Fruit fly (Drosophila melanogaster): ENCODE results near the gene Zw.

dm6 chrX:19711936-19712335, 44.9 kb downstream of the Zw start:
- TF ChIP-seq Sox102F (GFP tag; optimal IDR thresholded peaks at IDR 0.05) (no peak), topi (GFP tag; optimal IDR thresholded peaks at IDR 0.05) (no peak), CG16779 (tag; optimal IDR thresholded peaks at IDR 0.05) (no peak), CG11762 (GFP tag; optimal IDR thresholded peaks at IDR 0.05; ENCODE audit: insufficient read depth) (no peak), Eip93F (GFP tag; optimal IDR thresholded peaks at IDR 0.05) (no peak), Sox15 (GFP tag; optimal IDR thresholded peaks at IDR 0.05) (no peak), achi (GFP tag; optimal IDR thresholded peaks at IDR 0.05) (no peak), CG7368 (GFP tag; optimal IDR thresholded peaks at IDR 0.05) (no peak)
